Worm (Caenorhabditis elegans) whole organism, late embryonic: ENCODE data around the gene F53E4.2.
"Not testable (repeated sequence)": the region's sequence is repeated elsewhere in the genome, so short reads cannot be mapped to it uniquely, and the experiment has no call there.

Source experiments
- K09A11.1 ChIP-seq: sonication (generic microtip); optimal IDR thresholded peaks from 2 replicates; lab custom pipeline; 2017; ENCODE audit warnings: antibody characterized with exemption, mild to moderate bottlenecking, missing genetic modification characterization, missing compliant biosample characterization; ENCODE audit not compliant: insufficient read depth
- T23F11.4 ChIP-seq: fragments of 200-800 bp; sonication (Bioruptor generic); optimal IDR thresholded peaks from 2 replicates; lab custom pipeline; 2018; ENCODE audit warnings: mild to moderate bottlenecking, missing genetic modification characterization, missing compliant biosample characterization
- ahr-1 ChIP-seq: sonication (generic microtip); optimal IDR thresholded peaks from 2 replicates; lab custom pipeline; 2016; ENCODE audit warnings: missing genetic modification characterization, missing compliant biosample characterization
- ceh-18 ChIP-seq: sonication (generic microtip); optimal IDR thresholded peaks from 2 replicates; lab custom pipeline; 2016; ENCODE audit warnings: missing genetic modification characterization, missing compliant biosample characterization
- ceh-19 ChIP-seq: fragments of 200-800 bp; sonication (Bioruptor generic); optimal IDR thresholded peaks from 2 replicates; lab custom pipeline; 2018; ENCODE audit warnings: mild to moderate bottlenecking, missing genetic modification characterization, missing compliant biosample characterization
- ceh-22 ChIP-seq: sonication (generic microtip); optimal IDR thresholded peaks from 2 replicates; lab custom pipeline; 2017; ENCODE audit warnings: missing biosample characterization, missing genetic modification characterization
- ceh-24 ChIP-seq: sonication (generic microtip); optimal IDR thresholded peaks from 2 replicates; lab custom pipeline; 2016; ENCODE audit warnings: mild to moderate bottlenecking, missing genetic modification characterization, missing compliant biosample characterization
- ceh-30 ChIP-seq: fragments of 150-350 bp; optimal IDR thresholded peaks from 2 replicates; lab custom pipeline; 2014; ENCODE audit warnings: missing biosample characterization, missing genetic modification characterization
- ceh-31 ChIP-seq: sonication (generic microtip); optimal IDR thresholded peaks from 2 replicates; lab custom pipeline; 2016; ENCODE audit warnings: missing genetic modification characterization, missing compliant biosample characterization
- ceh-48 ChIP-seq: sonication (generic microtip); optimal IDR thresholded peaks from 2 replicates; lab custom pipeline; 2016; ENCODE audit warnings: missing genetic modification characterization, inconsistent platforms, missing compliant biosample characterization
- ceh-6 ChIP-seq: fragments of 200-800 bp; sonication (Bioruptor generic); optimal IDR thresholded peaks from 2 replicates; lab custom pipeline; 2018; ENCODE audit warnings: mild to moderate bottlenecking, missing genetic modification characterization, missing compliant biosample characterization
- ceh-9 ChIP-seq: sonication (generic microtip); optimal IDR thresholded peaks from 2 replicates; lab custom pipeline; 2016; ENCODE audit warnings: mild to moderate bottlenecking, missing genetic modification characterization, inconsistent platforms, missing compliant biosample characterization
- dve-1 ChIP-seq: sonication (generic microtip); optimal IDR thresholded peaks from 2 replicates; lab custom pipeline; 2017; ENCODE audit warnings: antibody characterized with exemption, mild to moderate bottlenecking, missing genetic modification characterization, missing compliant biosample characterization
- elt-2 ChIP-seq: sonication (generic microtip); optimal IDR thresholded peaks from 2 replicates; lab custom pipeline; 2016; ENCODE audit warnings: missing genetic modification reagents, missing genetic modification characterization, missing compliant biosample characterization
- elt-4 ChIP-seq: sonication (generic microtip); optimal IDR thresholded peaks from 2 replicates; lab custom pipeline; 2016; ENCODE audit warnings: missing genetic modification characterization, missing compliant biosample characterization
- ets-4 ChIP-seq: sonication (generic microtip); optimal IDR thresholded peaks from 2 replicates; lab custom pipeline; 2016; ENCODE audit warnings: missing genetic modification characterization, missing compliant biosample characterization
- fax-1 ChIP-seq: sonication (generic microtip); optimal IDR thresholded peaks from 2 replicates; lab custom pipeline; 2016; ENCODE audit warnings: missing genotype, missing genetic modification characterization, missing compliant biosample characterization
- gmeb-2 ChIP-seq: sonication (generic microtip); optimal IDR thresholded peaks from 2 replicates; lab custom pipeline; 2016; ENCODE audit warnings: missing genetic modification characterization, inconsistent platforms, missing compliant biosample characterization
- hlh-13 ChIP-seq: fragments of 200-800 bp; sonication (Bioruptor generic); optimal IDR thresholded peaks from 2 replicates; lab custom pipeline; 2018; ENCODE audit warnings: mild to moderate bottlenecking, missing genetic modification characterization, missing compliant biosample characterization
- hlh-30 ChIP-seq: sonication (generic microtip); optimal IDR thresholded peaks from 2 replicates; lab custom pipeline; 2017; ENCODE audit warnings: antibody characterized with exemption, missing genetic modification characterization, missing compliant biosample characterization; ENCODE audit not compliant: insufficient read depth
- lim-6 ChIP-seq: sonication (generic microtip); optimal IDR thresholded peaks from 2 replicates; lab custom pipeline; 2016; ENCODE audit warnings: missing genetic modification characterization, missing compliant biosample characterization
- lin-11 ChIP-seq: fragments of 200-800 bp; sonication (Bioruptor generic); optimal IDR thresholded peaks from 2 replicates; lab custom pipeline; 2018; ENCODE audit warnings: mild to moderate bottlenecking, missing genetic modification characterization, missing compliant biosample characterization
- nhr-232 ChIP-seq: sonication (generic microtip); optimal IDR thresholded peaks from 2 replicates; lab custom pipeline; 2016; ENCODE audit warnings: missing genetic modification characterization, missing compliant biosample characterization
- pat-9 ChIP-seq: fragments of 200-800 bp; sonication (Bioruptor generic); optimal IDR thresholded peaks from 2 replicates; lab custom pipeline; 2018; ENCODE audit warnings: mild to moderate bottlenecking, missing genetic modification characterization, moderate library complexity, missing compliant biosample characterization
- pax-1 ChIP-seq: fragments of 150-350 bp; optimal IDR thresholded peaks from 2 replicates; lab custom pipeline; 2014; ENCODE audit warnings: missing biosample characterization, missing genetic modification characterization
- pqm-1 ChIP-seq: sonication (generic microtip); optimal IDR thresholded peaks from 2 replicates; lab custom pipeline; 2016; ENCODE audit warnings: missing genetic modification characterization, missing compliant biosample characterization
- ref-2 ChIP-seq: sonication (generic microtip); optimal IDR thresholded peaks from 2 replicates; lab custom pipeline; 2016; ENCODE audit warnings: missing genetic modification characterization, missing compliant biosample characterization
- rnt-1 ChIP-seq: sonication (generic microtip); optimal IDR thresholded peaks from 2 replicates; lab custom pipeline; 2016; ENCODE audit warnings: missing genetic modification characterization, missing compliant biosample characterization
- sox-2 ChIP-seq: fragments of 200-800 bp; sonication (Bioruptor generic); IDR thresholded peaks from 2 replicates; pipeline ENCODE4 v1.3.6; 2022; ENCODE audit warnings: missing genetic modification reagents, missing genetic modification characterization, missing compliant biosample characterization
- sox-4 ChIP-seq: sonication (generic microtip); optimal IDR thresholded peaks from 2 replicates; lab custom pipeline; 2017; ENCODE audit warnings: mild to moderate bottlenecking, missing genetic modification characterization, inconsistent platforms, missing compliant biosample characterization
- unc-55 ChIP-seq: sonication (generic microtip); optimal IDR thresholded peaks from 2 replicates; lab custom pipeline; 2017; ENCODE audit warnings: missing biosample characterization, missing genetic modification reagents, missing genetic modification characterization
- unc-86 ChIP-seq: sonication (generic microtip); optimal IDR thresholded peaks from 2 replicates; lab custom pipeline; 2016; ENCODE audit warnings: missing genetic modification characterization, missing compliant biosample characterization
- ztf-16 ChIP-seq: sonication (generic microtip); optimal IDR thresholded peaks from 2 replicates; lab custom pipeline; 2017; ENCODE audit warnings: missing genetic modification characterization, missing compliant biosample characterization

The F53E4.2 gene

DNA sequence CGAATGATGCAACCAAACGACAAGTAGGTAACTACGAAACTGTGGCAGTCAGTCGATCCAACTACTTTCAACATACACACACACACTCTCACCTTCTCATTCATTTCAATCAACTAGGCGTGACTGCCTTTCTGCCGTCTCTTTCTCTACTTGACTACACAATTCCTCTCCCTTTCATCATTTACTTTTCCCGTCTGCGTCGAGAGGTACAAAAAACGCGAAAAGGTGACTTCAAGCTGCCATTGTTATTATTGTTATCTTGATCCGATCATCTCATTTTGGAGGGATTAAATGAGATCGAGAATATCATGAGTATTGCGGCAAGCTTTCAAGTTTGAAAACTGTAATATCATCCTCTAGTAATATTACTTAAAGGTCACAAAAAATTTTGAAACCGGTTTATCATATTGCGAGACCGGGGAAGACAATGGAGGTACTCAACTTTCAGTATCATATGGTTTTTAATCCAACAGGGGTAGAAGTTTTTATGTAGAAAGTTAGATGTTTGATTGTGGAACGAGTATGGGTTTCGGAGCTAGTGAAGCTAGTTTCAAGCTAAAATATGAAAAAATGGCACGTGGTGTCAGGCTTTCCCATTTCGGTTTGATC lies 9.9 kb downstream of the F53E4.2 start:
- TF ChIP-seq dve-1 (tag; lab: Kevin White, UChicago): peak; percentile 57
- peak; percentile 17 for TF ChIP-seq rnt-1 (tag; lab: Kevin White, UChicago)
- TF ChIP-seq unc-55 (GFP tag; lab: Kevin White, UChicago): peak; percentile 60
- TF ChIP-seq ceh-19 (GFP tag; lab: Kevin White, UChicago): no peak
- no peak for TF ChIP-seq fax-1 (tag; lab: Kevin White, UChicago)
- peak; percentile 20 for TF ChIP-seq ceh-18 (tag; lab: Kevin White, UChicago)
- no peak for TF ChIP-seq hlh-13
- TF ChIP-seq ceh-31: peak; percentile 22
- peak; percentile 62 for TF ChIP-seq pax-1 (tag; lab: Kevin White, UChicago)

DNA sequence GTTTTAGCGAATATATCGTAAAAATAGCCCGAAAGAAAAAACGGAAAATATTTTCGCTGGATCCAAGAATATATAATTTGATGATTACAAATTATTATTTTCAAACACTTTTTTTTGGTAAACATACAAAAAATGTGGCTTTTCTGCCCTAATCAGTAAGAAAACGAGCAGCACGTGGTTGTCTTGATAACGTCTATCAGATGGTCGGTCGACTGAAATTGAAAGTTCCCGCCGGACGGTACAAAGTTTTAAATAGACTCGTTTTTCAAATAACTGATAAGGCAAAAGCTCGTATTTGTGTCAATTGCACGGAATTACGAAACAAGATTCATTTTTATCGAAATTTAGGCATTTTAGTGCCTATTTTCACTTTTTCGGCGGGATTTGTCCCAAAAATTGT lies 12.5 kb downstream of the F53E4.2 start:
- peak; percentile 5 for TF ChIP-seq pqm-1 (tag; lab: Kevin White, UChicago)
- TF ChIP-seq pat-9 (tag; lab: Kevin White, UChicago): no peak
- no peak for TF ChIP-seq gmeb-2 (tag; lab: Kevin White, UChicago)
- no peak for TF ChIP-seq ceh-48 (tag; lab: Kevin White, UChicago)
- no peak for TF ChIP-seq sox-2 (GFP tag; lab: Robert Waterston, UW)
- TF ChIP-seq elt-2 (tag; lab: Kevin White, UChicago): peak; percentile 75
- TF ChIP-seq ref-2 (tag; lab: Kevin White, UChicago): no peak

DNA sequence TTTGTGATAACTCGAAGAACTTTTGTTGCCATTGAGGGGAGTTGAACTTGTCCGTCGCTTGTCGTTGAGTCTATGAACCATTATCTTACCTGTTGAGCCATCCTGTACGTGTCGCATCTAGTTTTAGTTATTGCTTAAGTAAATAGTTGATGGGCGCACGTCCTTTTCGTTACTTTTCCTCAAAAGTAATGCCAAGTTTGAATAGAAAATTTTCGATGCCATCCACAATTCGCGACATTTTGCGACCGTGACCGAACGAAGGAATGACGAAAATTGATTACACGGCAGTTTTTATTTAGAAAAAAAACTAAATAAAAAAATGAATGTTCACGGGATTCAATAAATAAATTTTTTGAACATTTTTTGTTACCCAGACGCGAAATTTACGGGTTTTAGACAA lies 14.0 kb downstream of the F53E4.2 start, which contains the start of gene F53E4.1:
Gene F53E4.1, minus strand, starts transcription at position 101 of the 400 bp plus-strand sequence.
- TF ChIP-seq hlh-30, K09A11.1, unc-86: not testable (repeated sequence)

DNA sequence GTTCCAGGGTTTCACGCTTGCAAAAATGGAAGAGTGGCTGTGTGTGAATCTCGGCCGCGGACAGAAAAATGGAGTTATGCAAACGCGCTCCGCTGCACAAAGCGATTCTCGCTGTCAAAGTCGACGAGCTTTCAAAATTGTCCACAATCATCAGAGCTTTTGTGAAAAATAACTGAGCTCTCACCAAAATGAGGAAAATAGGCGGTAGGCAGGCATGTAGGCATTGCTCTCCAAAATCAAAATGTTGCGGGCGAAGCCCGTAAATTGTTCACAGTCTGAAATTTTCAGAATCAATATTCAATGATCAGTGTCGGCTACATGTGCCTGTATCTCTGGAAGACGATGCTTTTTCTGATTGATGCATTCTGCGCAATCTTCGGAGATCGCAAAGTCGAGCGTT lies 14.6 kb downstream of the F53E4.2 start, which contains the start of gene K06B4.4:
Gene K06B4.4, plus strand, starts transcription at position 301 of the 400 bp plus-strand sequence.
- TF ChIP-seq lim-6: no peak
- TF ChIP-seq lin-11 (tag; lab: Kevin White, UChicago): no peak
- TF ChIP-seq ztf-16 (tag; lab: Kevin White, UChicago): no peak
- no peak for TF ChIP-seq ceh-30 (tag; lab: Kevin White, UChicago)
- TF ChIP-seq ahr-1 (tag; lab: Kevin White, UChicago): no peak
- no peak for TF ChIP-seq sox-4 (tag; lab: Kevin White, UChicago)
- no peak for TF ChIP-seq ceh-48 (tag; lab: Kevin White, UChicago)
- TF ChIP-seq T23F11.4 (GFP tag; lab: Kevin White, UChicago): no peak
- no peak for TF ChIP-seq hlh-13
- no peak for TF ChIP-seq gmeb-2 (tag; lab: Kevin White, UChicago)
- no peak for TF ChIP-seq ets-4
- TF ChIP-seq ceh-22 (tag; lab: Kevin White, UChicago): no peak
- no peak for TF ChIP-seq elt-4
- no peak for TF ChIP-seq ceh-6 (GFP tag; lab: Kevin White, UChicago)
- no peak for TF ChIP-seq ceh-18 (tag; lab: Kevin White, UChicago)
- no peak for TF ChIP-seq ceh-9
- TF ChIP-seq nhr-232 (tag; lab: Kevin White, UChicago): no peak
- no peak for TF ChIP-seq unc-86

DNA sequence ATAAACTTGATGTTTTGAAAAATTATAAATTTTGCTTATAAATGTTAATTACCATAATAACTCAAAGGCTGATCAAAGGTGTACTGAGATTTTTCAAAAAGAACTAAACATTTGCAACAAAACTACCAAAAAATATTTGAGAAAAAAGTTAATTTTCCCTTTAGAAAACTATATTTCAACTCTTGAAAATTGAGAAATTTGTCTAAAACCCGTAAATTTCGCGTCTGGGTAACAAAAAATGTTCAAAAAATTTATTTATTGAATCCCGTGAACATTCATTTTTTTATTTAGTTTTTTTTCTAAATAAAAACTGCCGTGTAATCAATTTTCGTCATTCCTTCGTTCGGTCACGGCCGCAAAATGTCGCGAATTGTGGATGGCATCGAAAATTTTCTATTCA lies 15.9 kb downstream of the F53E4.2 start, which contains the start of gene K06B4.15:
Gene K06B4.15, plus strand, starts transcription at position 301 of the 400 bp plus-strand sequence.
- TF ChIP-seq gmeb-2, ceh-24, pat-9 (tag; lab: Kevin White, UChicago): not testable (repeated sequence)
